Worm (Caenorhabditis elegans): ENCODE results near the gene mig-5.

mig-5 gene

ce11 chrII:8160916-8161315 is 23.9 kb downstream of the mig-5 start:
- no peak for TF ChIP-seq unc-62 (GFP tag; optimal IDR thresholded peaks at IDR 0.05)

DNA sequence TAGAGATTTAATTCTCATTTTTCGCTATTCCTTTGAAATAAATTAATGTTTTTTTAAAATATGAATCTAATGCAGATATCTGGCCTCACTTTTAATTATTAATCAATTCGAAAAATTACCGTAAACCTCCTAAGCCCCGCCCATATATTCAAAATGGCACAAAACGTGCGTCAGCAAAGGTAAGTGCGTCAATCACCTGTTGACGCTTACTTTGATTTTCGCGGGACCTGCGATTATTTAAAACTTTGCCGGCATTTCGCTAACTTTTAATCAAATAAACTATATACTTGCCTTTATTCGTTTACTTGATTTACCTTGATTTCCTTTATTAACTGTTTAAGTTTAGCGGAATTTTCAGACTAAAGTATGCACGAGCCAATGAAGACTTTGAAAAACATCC is 26.8 kb downstream of the mig-5 start, which contains the start of gene pch-2:
Gene pch-2, plus strand, starts transcription at position 359 of the 400 bp plus-strand sequence.
- no peak for TF ChIP-seq unc-62 (GFP tag; optimal IDR thresholded peaks at IDR 0.05)

- no peak for TF ChIP-seq unc-62 (GFP tag; optimal IDR thresholded peaks at IDR 0.05)
Measured at ce11 chrII:8156845-8157373, 27.9 kb downstream of the mig-5 start, which contains the start of the genes tub-1 and tmem-138. TSS of gene tub-1 (minus strand) at chrII:8156945. TSS of gene tmem-138 (plus strand) at chrII:8157323.

- TF ChIP-seq unc-62 (GFP tag; optimal IDR thresholded peaks at IDR 0.05), result no peak
Measured at ce11 chrII:8152711-8153325, 32.0 kb downstream of the mig-5 start.

DNA sequence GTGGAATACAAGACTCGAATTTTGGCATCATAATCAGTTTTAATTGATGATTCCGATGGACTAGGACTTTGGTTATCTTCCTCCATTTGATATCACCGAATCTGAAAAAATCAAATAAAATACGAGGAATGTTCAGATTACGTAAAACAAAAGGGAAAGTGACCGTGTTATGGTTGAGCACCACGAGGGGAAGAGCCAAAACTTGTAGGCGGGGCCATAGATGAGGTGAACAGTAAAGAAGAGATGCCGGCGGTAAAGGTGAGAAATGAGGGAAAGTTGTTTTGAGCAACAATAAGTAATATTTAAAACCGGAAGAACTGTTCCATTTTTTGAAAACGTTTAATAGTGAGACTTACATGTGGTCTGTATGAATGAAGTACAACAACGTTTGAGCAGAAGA is 34.9 kb downstream of the mig-5 start, which contains the start of gene F10B5.3:
Gene F10B5.3, minus strand, starts transcription at position 101 of the 400 bp plus-strand sequence.
- TF ChIP-seq unc-62 (GFP tag; optimal IDR thresholded peaks at IDR 0.05), result no peak

ce11 chrII:8144543-8144942 is 40.3 kb downstream of the mig-5 start, which contains the start of gene F10B5.2:
TSS of gene F10B5.2 (plus strand) at chrII:8144762.
- no peak for TF ChIP-seq unc-62 (GFP tag; optimal IDR thresholded peaks at IDR 0.05)

- TF ChIP-seq unc-62 (GFP tag; optimal IDR thresholded peaks at IDR 0.05), result no peak
Measured at ce11 chrII:8143278-8143931, 41.4 kb downstream of the mig-5 start, which contains the start of the genes ints-11 and rpl-10. TSS of gene ints-11 (minus strand) at chrII:8143478. TSS of gene rpl-10 (plus strand) at chrII:8143881.

- TF ChIP-seq unc-62 (GFP tag; optimal IDR thresholded peaks at IDR 0.05), result no peak
Measured at ce11 chrII:8141135-8141534, 43.7 kb downstream of the mig-5 start.

ce11 chrII:8138015-8138546 is 46.7 kb downstream of the mig-5 start, which contains the start of gene cdc-48.2:
TSS of gene cdc-48.2 (plus strand) at chrII:8138496.
- no peak for TF ChIP-seq unc-62 (GFP tag; optimal IDR thresholded peaks at IDR 0.05)

- no peak for TF ChIP-seq unc-62 (GFP tag; optimal IDR thresholded peaks at IDR 0.05)
Measured at ce11 chrII:8137379-8137778, 47.4 kb downstream of the mig-5 start.

DNA sequence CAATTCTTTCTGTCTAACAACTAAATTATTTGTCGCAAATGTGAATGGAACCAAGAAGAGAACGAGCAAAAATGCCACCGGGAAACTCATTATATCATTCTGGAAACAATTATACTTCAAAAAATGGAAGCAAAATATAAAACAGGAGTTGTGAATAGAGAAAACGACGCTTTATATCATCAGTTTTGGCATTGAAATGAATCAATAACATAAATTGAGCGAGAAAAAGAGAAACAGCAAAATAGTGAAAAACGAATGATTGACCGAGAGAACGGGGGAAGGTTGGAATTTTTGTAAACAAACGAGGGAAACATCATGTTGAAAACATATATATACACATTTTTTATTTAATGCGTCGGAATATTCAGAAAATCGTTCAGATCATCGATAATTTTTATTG is 48.0 kb downstream of the mig-5 start, which contains the start of gene ctns-1:
Gene ctns-1, minus strand, starts transcription at position 101 of the 400 bp plus-strand sequence.
- no peak for TF ChIP-seq unc-62 (GFP tag; optimal IDR thresholded peaks at IDR 0.05)

DNA sequence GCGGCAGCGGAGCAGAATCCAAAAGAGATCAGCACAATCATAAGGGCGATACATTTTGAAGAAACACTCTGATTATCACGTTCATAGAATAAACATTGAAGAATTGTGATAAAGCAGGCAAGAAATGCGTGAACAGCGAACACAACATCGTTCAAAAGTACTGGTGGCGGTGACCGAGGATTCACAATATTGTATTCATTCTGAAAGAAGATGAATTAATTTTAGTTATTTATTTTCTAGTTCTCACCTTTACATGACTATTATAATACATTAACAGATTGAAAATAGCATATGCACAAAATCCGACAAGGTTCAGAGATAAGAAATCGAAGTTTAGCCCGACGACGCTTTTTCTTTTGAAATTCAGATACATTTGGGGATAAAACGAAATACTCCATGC is 48.9 kb downstream of the mig-5 start:
- no peak for TF ChIP-seq unc-62 (GFP tag; optimal IDR thresholded peaks at IDR 0.05)

Measured in whole organism, dauer.